Worm (Caenorhabditis elegans): Measurements from ENCODE around the gene F10E9.5.

The F10E9.5 gene

DNA sequence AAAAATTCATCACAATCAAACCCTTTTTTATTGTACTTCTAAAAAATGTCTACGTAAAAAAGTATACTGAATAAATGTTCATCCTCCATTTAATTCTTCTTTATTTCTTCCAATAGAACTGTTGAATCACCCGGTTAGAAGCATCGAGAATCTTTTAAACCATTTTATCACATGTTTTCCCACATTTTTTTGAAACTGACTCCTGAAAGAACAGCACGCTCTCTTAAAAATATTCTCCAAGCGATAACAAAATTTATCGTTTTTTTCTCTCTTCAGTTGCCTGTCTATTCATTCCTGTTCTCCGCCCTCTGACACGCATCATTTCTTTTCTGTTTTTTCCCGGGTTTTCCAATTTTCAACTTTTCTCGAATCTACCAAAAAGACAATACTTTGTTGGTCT is 17.0 kb downstream of the F10E9.5 start, which contains the start of gene F10E9.12:
TSS of gene F10E9.12 (plus strand) at position 131 of the 400 bp plus-strand sequence.
- TF ChIP-seq ceh-48 (tag; optimal IDR thresholded peaks at IDR 0.05), result no peak

DNA sequence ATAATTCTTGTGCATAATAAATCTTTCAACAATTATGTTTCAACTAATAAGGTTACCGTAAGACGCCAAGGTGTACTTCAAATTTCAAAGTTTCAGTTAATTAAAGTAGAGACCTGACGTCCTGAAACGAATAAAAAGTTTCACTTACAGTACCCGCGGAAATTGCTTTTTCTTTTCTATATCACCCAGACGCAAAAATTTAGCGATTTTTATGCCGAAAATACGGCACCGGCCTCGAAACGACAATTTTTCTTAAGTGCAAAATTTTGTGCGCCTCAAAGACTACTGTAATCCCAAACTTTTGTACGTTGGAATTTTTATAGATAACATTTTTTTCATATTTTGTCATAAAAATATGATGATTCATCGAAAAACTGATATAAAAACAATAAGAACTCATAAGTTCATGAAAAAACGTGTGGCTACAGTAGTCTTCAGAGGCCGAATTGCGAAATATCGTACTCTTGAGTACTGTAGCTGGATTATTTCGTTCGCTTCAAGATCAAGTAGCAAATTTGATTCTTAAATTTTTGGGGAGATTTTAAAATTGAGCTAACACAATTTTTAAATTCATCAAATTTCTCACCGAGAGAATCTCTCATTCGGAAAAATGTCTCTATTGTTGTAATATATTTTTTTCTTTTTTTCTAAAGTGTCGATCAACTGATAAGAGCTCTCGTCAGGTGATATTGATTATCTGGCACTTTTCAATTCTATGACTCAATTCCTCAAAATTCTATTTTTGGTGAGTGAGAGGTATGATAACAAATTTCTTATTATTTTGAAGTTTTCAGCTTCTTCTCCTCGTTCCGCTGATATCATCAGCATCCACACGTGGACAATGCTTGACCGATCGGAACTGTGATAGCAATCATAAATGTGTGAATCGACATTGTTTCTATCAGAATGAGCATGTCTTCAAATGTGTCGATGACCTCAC is 18.5 kb downstream of the F10E9.5 start, which contains the start of gene ZC262.13:
TSS of gene ZC262.13 (plus strand) at position 641 of the 940 bp plus-strand sequence.
- no peak for TF ChIP-seq unc-3 (GFP tag; conservative IDR thresholded peaks at IDR 0.05)
- no peak for TF ChIP-seq unc-3 (tag; optimal IDR thresholded peaks at IDR 0.05)
- TF ChIP-seq pros-1 (tag; optimal IDR thresholded peaks at IDR 0.05), result no peak
- TF ChIP-seq ceh-45 (GFP tag; IDR thresholded peaks at IDR 0.05), result no peak
- no peak for TF ChIP-seq lim-6 (tag; optimal IDR thresholded peaks at IDR 0.05)
- no peak for TF ChIP-seq F13H6.1 (tag; optimal IDR thresholded peaks at IDR 0.05)
- no peak for TF ChIP-seq hlh-8 (tag; optimal IDR thresholded peaks at IDR 0.05)
- no peak for TF ChIP-seq syd-9 (tag; optimal IDR thresholded peaks at IDR 0.05)
- no peak for TF ChIP-seq ref-2 (tag; optimal IDR thresholded peaks at IDR 0.05)
- TF ChIP-seq rnt-1 (tag; optimal IDR thresholded peaks at IDR 0.05), result no peak

DNA sequence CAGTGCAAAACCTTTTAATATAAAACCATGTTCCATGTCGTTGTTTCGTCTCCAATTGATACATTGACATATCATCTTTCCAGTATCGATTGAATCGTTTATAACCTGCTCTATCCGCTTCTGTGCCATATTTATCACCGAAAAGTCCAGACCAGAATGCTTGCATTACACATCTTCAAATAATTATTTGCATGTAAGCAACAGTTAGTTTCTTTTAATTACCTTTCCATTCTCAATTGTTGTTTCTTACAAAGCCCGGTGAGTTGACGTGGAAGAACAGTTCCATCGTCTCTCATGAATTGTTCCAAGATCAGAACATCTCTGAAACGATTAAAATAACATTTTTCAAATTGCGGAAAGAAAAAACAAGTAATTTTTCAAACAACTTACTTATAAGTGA is 23.8 kb downstream of the F10E9.5 start, which contains the start of gene iglr-2:
TSS of gene iglr-2 (minus strand) at position 101 of the 400 bp plus-strand sequence.
- no peak for TF ChIP-seq K02D7.2 (tag; optimal IDR thresholded peaks at IDR 0.05)
- no peak for TF ChIP-seq odd-2 (tag; optimal IDR thresholded peaks at IDR 0.05)
- no peak for TF ChIP-seq pha-2 (tag; optimal IDR thresholded peaks at IDR 0.05)
- no peak for TF ChIP-seq syd-9 (tag; optimal IDR thresholded peaks at IDR 0.05)
- TF ChIP-seq hlh-6 (tag; optimal IDR thresholded peaks at IDR 0.05), result no peak
- no peak for TF ChIP-seq dmd-4 (tag; optimal IDR thresholded peaks at IDR 0.05; ENCODE audit: borderline replicate concordance)
- no peak for TF ChIP-seq sdc-2 (tag; optimal IDR thresholded peaks at IDR 0.05)
- TF ChIP-seq ceh-31 (tag; optimal IDR thresholded peaks at IDR 0.05), result no peak
- no peak for TF ChIP-seq nfya-1 (tag; optimal IDR thresholded peaks at IDR 0.05)
- no peak for TF ChIP-seq madf-2 (tag; optimal IDR thresholded peaks at IDR 0.05)
- TF ChIP-seq ahr-1 (tag; optimal IDR thresholded peaks at IDR 0.05), result no peak
- TF ChIP-seq che-1 (tag; optimal IDR thresholded peaks at IDR 0.05), result no peak
- no peak for TF ChIP-seq pax-1 (tag; optimal IDR thresholded peaks at IDR 0.05)
- TF ChIP-seq T23F11.4 (GFP tag; optimal IDR thresholded peaks at IDR 0.05), result no peak
- TF ChIP-seq nhr-232 (tag; optimal IDR thresholded peaks at IDR 0.05), result no peak
- no peak for TF ChIP-seq elt-2 (tag; optimal IDR thresholded peaks at IDR 0.05)
- no peak for TF ChIP-seq ceh-19 (GFP tag; optimal IDR thresholded peaks at IDR 0.05)

DNA sequence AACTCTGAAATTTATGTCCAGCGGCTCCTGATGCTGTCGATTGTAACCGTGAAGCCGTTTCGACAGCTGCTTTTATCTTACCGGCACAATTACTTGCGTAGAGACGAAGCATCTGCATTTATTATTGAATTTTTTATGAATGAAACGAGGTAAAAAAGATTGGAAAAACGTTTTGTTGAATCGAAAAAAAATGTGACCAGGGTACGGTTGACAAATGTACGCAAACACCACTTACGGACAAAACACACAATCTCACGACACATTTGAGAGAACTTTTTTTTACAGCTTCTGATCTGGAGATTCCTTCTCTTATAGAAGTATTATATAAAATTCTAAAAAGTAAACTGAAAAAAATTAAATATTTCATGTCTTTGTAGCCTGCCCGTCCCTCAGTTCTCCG is 24.4 kb downstream of the F10E9.5 start, which contains the start of the genes mrps-18A and ZC262.2:
TSS of gene mrps-18A (minus strand) at position 141 of the 400 bp plus-strand sequence.
TSS of gene ZC262.2 (plus strand) at position 284 of the 400 bp plus-strand sequence.
- peak; percentile 62 for TF ChIP-seq hlh-30 (tag; optimal IDR thresholded peaks at IDR 0.05; ENCODE audit: insufficient read depth)
- TF ChIP-seq nfya-1 (tag; optimal IDR thresholded peaks at IDR 0.05), result peak; percentile 9
- no peak for TF ChIP-seq pros-1 (tag; optimal IDR thresholded peaks at IDR 0.05)
- TF ChIP-seq fkh-6 (tag; optimal IDR thresholded peaks at IDR 0.05), result no peak

DNA sequence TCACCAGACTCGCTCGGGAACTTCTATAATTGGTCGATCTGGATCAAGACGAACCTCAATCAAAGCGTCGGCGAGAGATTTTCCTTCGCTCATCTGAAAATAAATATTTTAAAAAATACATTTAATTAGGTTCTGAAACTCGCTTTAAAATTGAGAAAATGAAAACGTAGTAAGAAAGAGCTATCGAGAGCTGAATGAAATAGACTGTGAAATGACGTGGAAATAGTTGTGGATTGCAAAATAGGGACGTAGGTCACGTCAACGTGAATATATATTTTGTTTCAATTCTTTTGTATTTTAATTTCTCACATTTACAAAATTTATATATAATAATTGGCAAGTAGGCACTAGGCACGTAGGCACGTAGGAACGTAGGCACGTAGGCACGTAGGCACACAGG is 27.0 kb downstream of the F10E9.5 start, which contains the start of gene ZC262.4:
TSS of gene ZC262.4 (minus strand) at position 101 of the 400 bp plus-strand sequence.
- TF ChIP-seq pag-3 (tag; optimal IDR thresholded peaks at IDR 0.05; ENCODE audit: borderline replicate concordance) (no peak), ttx-3 (tag; optimal IDR thresholded peaks at IDR 0.05) (no peak), T23F11.4 (GFP tag; optimal IDR thresholded peaks at IDR 0.05) (no peak), sox-4 (tag; optimal IDR thresholded peaks at IDR 0.05) (no peak), ceh-6 (GFP tag; optimal IDR thresholded peaks at IDR 0.05) (no peak), ceh-34 (tag; optimal IDR thresholded peaks at IDR 0.05) (no peak), syd-9 (tag; optimal IDR thresholded peaks at IDR 0.05) (no peak), ahr-1 (tag; optimal IDR thresholded peaks at IDR 0.05) (no peak), elt-2 (tag; optimal IDR thresholded peaks at IDR 0.05) (no peak), dmd-4 (tag; optimal IDR thresholded peaks at IDR 0.05; ENCODE audit: borderline replicate concordance) (no peak), ceh-45 (GFP tag; IDR thresholded peaks at IDR 0.05) (no peak)
